Worm (Caenorhabditis elegans): ENCODE measurements around the gene M117.3.

DNA sequence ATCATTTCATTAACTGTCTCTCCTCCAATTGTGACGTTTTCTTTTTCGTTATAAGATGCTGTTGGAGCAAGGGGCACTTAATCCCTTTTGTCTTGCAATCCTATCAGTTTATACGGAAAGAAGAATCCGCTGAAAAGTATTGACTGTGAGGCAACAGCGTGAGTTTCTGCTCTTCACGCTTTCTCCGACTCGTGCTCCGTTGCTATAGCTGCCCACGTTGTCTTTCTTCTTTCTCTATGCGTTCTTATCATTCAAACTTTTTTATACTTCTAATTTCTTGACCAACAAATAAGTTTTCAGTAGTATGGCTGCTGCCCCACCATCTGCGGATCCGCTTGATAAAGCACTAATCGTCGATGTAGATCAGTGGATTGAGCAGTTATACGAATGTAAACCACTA lies 36.1 kb downstream of the M117.3 start, which contains the start of gene let-92:
- TF ChIP-seq ces-1 (GFP tag; optimal IDR thresholded peaks at IDR 0.05) (no peak), arid-1 (GFP tag; conservative IDR thresholded peaks at IDR 0.05) (no peak), lin-39 (tag; optimal IDR thresholded peaks at IDR 0.05) (no peak), ztf-11 (tag; optimal IDR thresholded peaks at IDR 0.05) (no peak), lin-15B (tag; optimal IDR thresholded peaks at IDR 0.05) (no peak), lin-29 (GFP tag; IDR thresholded peaks at IDR 0.05) (no peak)
